Worm (Caenorhabditis elegans) whole organism, midembryonic: ENCODE results near the gene C29A12.22.

ENCODE experiments used
- cog-1 ChIP-seq: sonication (generic microtip); optimal IDR thresholded peaks from 2 replicates; lab custom pipeline; 2016; ENCODE audit warnings: missing genetic modification characterization, missing compliant biosample characterization
- flt-1 ChIP-seq: fragments of 200-800 bp; sonication (Bioruptor generic); IDR thresholded peaks from 2 replicates; pipeline ENCODE4 v1.3.6; 2022; ENCODE audit warnings: missing genetic modification characterization, missing compliant biosample characterization
- klf-2 ChIP-seq: fragments of 200-800 bp; sonication (Bioruptor generic); conservative IDR thresholded peaks from 2 replicates; pipeline ENCODE4 v1.3.6; 2022; ENCODE audit warnings: missing genetic modification reagents, missing genetic modification characterization, missing compliant biosample characterization
- ref-1 ChIP-seq: fragments of 200-800 bp; sonication (Bioruptor generic); conservative IDR thresholded peaks from 2 replicates; pipeline ENCODE4 v1.3.6; 2022; ENCODE audit warnings: missing genetic modification reagents, missing genetic modification characterization, missing compliant biosample characterization
- tab-1 ChIP-seq: fragments of 200-800 bp; sonication (Bioruptor generic); IDR thresholded peaks from 2 replicates; pipeline ENCODE4 v1.3.6; 2022; ENCODE audit warnings: missing genetic modification characterization, missing compliant biosample characterization
- ztf-29 ChIP-seq: fragments of 200-800 bp; sonication (Bioruptor generic); IDR thresholded peaks from 2 replicates; pipeline ENCODE4 v1.3.6; 2022; ENCODE audit warnings: missing genetic modification reagents, missing genetic modification characterization, missing compliant biosample characterization

ce11 chrV:10834682-10835219 is 22.9 kb downstream of the C29A12.22 start:
- no peak for TF ChIP-seq klf-2
- TF ChIP-seq cog-1 (tag; lab: Kevin White, UChicago) = no peak
- TF ChIP-seq ztf-29 (GFP tag; lab: Robert Waterston, UW) = no peak
- TF ChIP-seq ref-1 (GFP tag; lab: Robert Waterston, UW) = no peak
- TF ChIP-seq tab-1 (GFP tag; lab: Robert Waterston, UW) = no peak
- no peak for TF ChIP-seq flt-1
